Fruit fly (Drosophila melanogaster): ENCODE results near the gene RpS30.

The RpS30 gene

DNA sequence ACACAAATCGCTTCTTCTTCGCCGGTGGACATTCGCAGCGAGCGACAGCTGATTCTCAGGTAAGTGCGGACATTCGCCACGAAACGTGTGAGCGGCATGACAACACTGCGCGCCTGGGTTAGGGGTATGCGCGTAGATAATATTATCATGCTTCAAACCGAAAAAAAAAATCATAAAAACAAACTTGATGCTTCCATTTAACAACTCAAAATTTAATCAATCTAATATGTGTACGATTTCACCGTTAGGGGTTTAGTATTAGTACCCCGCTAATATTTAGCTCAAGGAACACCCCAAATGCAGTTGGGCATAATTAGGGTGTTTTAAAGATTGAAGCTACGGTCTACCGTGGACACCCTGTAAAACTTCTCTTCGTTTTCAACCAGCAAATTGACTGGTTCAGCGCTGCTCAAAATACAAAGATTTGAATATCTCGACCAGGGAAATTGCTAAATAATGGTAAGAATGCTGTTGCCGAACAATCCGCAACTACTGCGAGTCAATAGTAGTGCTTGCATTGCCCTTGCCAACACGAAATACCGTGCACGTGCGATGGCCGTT is 28.4 kb upstream of the RpS30 start, which contains the start of the genes CG17271 and RpS20:
Gene CG17271, minus strand, starts transcription at position 34 of the 561 bp plus-strand sequence.
Gene RpS20, plus strand, starts transcription at position 367 of the 561 bp plus-strand sequence.
- peak; percentile 83; the same call in 1 of the 2 replicates for TF ChIP-seq CG11294 (GFP tag; IDR thresholded peaks at IDR 0.05)
- TF ChIP-seq Smox (GFP tag; optimal IDR thresholded peaks at IDR 0.05) = no peak
- peak; percentile 85 for TF ChIP-seq topi (GFP tag; optimal IDR thresholded peaks at IDR 0.05)
- peak; percentile 92 for TF ChIP-seq Hr39 (GFP tag; optimal IDR thresholded peaks at IDR 0.05)
- TF ChIP-seq spab (GFP tag; optimal IDR thresholded peaks at IDR 0.05) = no peak
- peak; percentile 73 for TF ChIP-seq CG8119 (GFP tag; IDR thresholded peaks at IDR 0.05)
- TF ChIP-seq Eip78C (GFP tag) = peak; percentile 90
- TF ChIP-seq eg (GFP tag; IDR thresholded peaks at IDR 0.05) = peak; percentile 91; the same call in 2 of the 3 replicates
- peak; percentile 70 for TF ChIP-seq fd85E (GFP tag; optimal IDR thresholded peaks at IDR 0.05)
- peak; percentile 75 for TF ChIP-seq CG1621 (tag; optimal IDR thresholded peaks at IDR 0.05)
- TF ChIP-seq vri (GFP tag; optimal IDR thresholded peaks at IDR 0.05) = no peak
- TF ChIP-seq pdm3 (GFP tag; optimal IDR thresholded peaks at IDR 0.05) = peak; percentile 91
- TF ChIP-seq net (GFP tag; optimal IDR thresholded peaks at IDR 0.05) = peak; percentile 81
- peak; percentile 87 for TF ChIP-seq achi (GFP tag; optimal IDR thresholded peaks at IDR 0.05)
- peak; percentile 78 for TF ChIP-seq CG34406 (GFP tag; optimal IDR thresholded peaks at IDR 0.05)
- TF ChIP-seq CG6854 (GFP tag; optimal IDR thresholded peaks at IDR 0.05) = peak; percentile 69
- TF ChIP-seq CG11762 (GFP tag; optimal IDR thresholded peaks at IDR 0.05; ENCODE audit: insufficient read depth) = peak; percentile 74
- TF ChIP-seq Blimp-1 (GFP tag; optimal IDR thresholded peaks at IDR 0.05) = no peak
- TF ChIP-seq CG9139 (GFP tag; optimal IDR thresholded peaks at IDR 0.05) = peak; percentile 11
- TF ChIP-seq esn (GFP tag; optimal IDR thresholded peaks at IDR 0.05) = peak; percentile 90
- no peak for TF ChIP-seq fkh (GFP tag; optimal IDR thresholded peaks at IDR 0.05)
- TF ChIP-seq CG10669 (GFP tag; optimal IDR thresholded peaks at IDR 0.05) = peak; percentile 58
- peak; percentile 68 to 72 for TF ChIP-seq ss (GFP tag; optimal IDR thresholded peaks at IDR 0.05)
- TF ChIP-seq CG3032 (tag; optimal IDR thresholded peaks at IDR 0.05) = peak; percentile 77
- peak; percentile 83 for TF ChIP-seq CG6792 (GFP tag; optimal IDR thresholded peaks at IDR 0.05)
- peak; percentile 90 for TF ChIP-seq CG10631 (GFP tag; optimal IDR thresholded peaks at IDR 0.05)
- TF ChIP-seq Ets21C (GFP tag; optimal IDR thresholded peaks at IDR 0.05) = peak; percentile 88
- peak; percentile 87 for TF ChIP-seq Sox14 (GFP tag; optimal IDR thresholded peaks at IDR 0.05)
- no peak for TF ChIP-seq dsx (GFP tag; optimal IDR thresholded peaks at IDR 0.05; ENCODE audit: poor library complexity, severe bottlenecking)
- peak; percentile 87 for TF ChIP-seq lz (GFP tag; optimal IDR thresholded peaks at IDR 0.05)
- TF ChIP-seq CG3919 (GFP tag; optimal IDR thresholded peaks at IDR 0.05) = peak; percentile 85
- peak; percentile 80 for TF ChIP-seq dac (GFP tag; optimal IDR thresholded peaks at IDR 0.05)
- TF ChIP-seq Gug (GFP tag; IDR thresholded peaks at IDR 0.05) = peak; percentile 87
- peak; percentile 63 for TF ChIP-seq CG6808 (GFP tag; optimal IDR thresholded peaks at IDR 0.05)
- peak; percentile 84 for TF ChIP-seq Sox102F (GFP tag; optimal IDR thresholded peaks at IDR 0.05)
- peak; percentile 90 for TF ChIP-seq Met (GFP tag; optimal IDR thresholded peaks at IDR 0.05)
- peak; percentile 80 for TF ChIP-seq CG11902 (GFP tag; optimal IDR thresholded peaks at IDR 0.05)
- peak; percentile 75 for TF ChIP-seq Ets96B (tag; optimal IDR thresholded peaks at IDR 0.05)
- no peak for TF ChIP-seq fd59A (GFP tag; optimal IDR thresholded peaks at IDR 0.05)
- peak; percentile 80 for TF ChIP-seq Hr38 (GFP tag; optimal IDR thresholded peaks at IDR 0.05)
- no peak for TF ChIP-seq CG6276 (GFP tag; optimal IDR thresholded peaks at IDR 0.05)
- TF ChIP-seq acj6 (GFP tag; optimal IDR thresholded peaks at IDR 0.05) = peak; percentile 92
- peak; percentile 79 for TF ChIP-seq CG7368 (GFP tag; optimal IDR thresholded peaks at IDR 0.05)
- peak; percentile 84 for TF ChIP-seq CG8319 (GFP tag; optimal IDR thresholded peaks at IDR 0.05)
- TF ChIP-seq CG8632 (GFP tag; optimal IDR thresholded peaks at IDR 0.05) = no peak
- no peak for TF ChIP-seq svp (GFP tag)
- peak; percentile 91 for TF ChIP-seq Eip75B (GFP tag; optimal IDR thresholded peaks at IDR 0.05)
- peak; percentile 87 for TF ChIP-seq Sox15 (GFP tag; optimal IDR thresholded peaks at IDR 0.05)
- peak; percentile 90 for TF ChIP-seq OdsH (GFP tag; optimal IDR thresholded peaks at IDR 0.05)
- peak; percentile 90 for TF ChIP-seq CG6163 (GFP tag; IDR thresholded peaks at IDR 0.05)
- peak; percentile 82 for TF ChIP-seq CG15336 (GFP tag; IDR thresholded peaks at IDR 0.05)
- TF ChIP-seq cyc (GFP tag; optimal IDR thresholded peaks at IDR 0.05) = peak; percentile 87
